Worm (Caenorhabditis elegans): ENCODE results near the gene col-118.

ce11 chrIV:8872958-8873357, 24.9 kb downstream of the col-118 start, which contains the start of gene C09G9.3:
- TF ChIP-seq eyg-1 (tag; optimal IDR thresholded peaks at IDR 0.05), result no peak
- TF ChIP-seq ceh-45 (GFP tag; IDR thresholded peaks at IDR 0.05), result no peak
- TF ChIP-seq ama-1 (optimal IDR thresholded peaks at IDR 0.05), result no peak
- TF ChIP-seq pqm-1 (tag; optimal IDR thresholded peaks at IDR 0.05), result no peak
- no peak for TF ChIP-seq gmeb-2 (tag; optimal IDR thresholded peaks at IDR 0.05)
- TF ChIP-seq sox-4 (tag; optimal IDR thresholded peaks at IDR 0.05), result no peak
- no peak for TF ChIP-seq elt-2 (tag; optimal IDR thresholded peaks at IDR 0.05)
- TF ChIP-seq hlh-8 (tag; optimal IDR thresholded peaks at IDR 0.05), result no peak
- no peak for TF ChIP-seq ceh-14 (tag; optimal IDR thresholded peaks at IDR 0.05)
- no peak for TF ChIP-seq unc-86 (tag; optimal IDR thresholded peaks at IDR 0.05)
- TF ChIP-seq npax-4 (tag; optimal IDR thresholded peaks at IDR 0.05), result no peak
